Worm (Caenorhabditis elegans): ENCODE data around the gene F40H3.2.

DNA sequence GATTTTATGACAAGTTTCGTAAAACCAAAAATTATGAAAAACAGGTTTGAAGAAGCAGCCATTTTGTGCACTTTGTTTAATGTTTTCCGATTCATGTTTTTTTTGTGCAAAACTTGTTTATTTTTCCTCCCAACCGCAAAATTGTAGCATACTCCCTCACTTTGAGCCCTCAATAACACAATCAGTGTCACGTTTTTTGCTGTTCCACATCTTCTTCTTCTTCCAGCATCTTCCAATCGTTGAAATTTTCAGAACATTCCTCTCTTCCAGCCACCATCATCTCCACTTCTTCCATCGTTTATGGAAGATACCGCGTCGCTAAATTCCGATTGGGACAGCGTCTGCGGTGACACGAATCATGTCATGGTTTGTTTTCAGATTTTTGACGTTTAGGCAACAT lies 40.9 kb upstream of the F40H3.2 start, which contains the start of gene abts-3:
- TF ChIP-seq ztf-16 (tag; optimal IDR thresholded peaks at IDR 0.05) (no peak), pha-4 (tag; optimal IDR thresholded peaks at IDR 0.05) (no peak), sox-4 (tag; optimal IDR thresholded peaks at IDR 0.05) (no peak), dve-1 (tag; optimal IDR thresholded peaks at IDR 0.05) (no peak), fkh-10 (GFP tag; optimal IDR thresholded peaks at IDR 0.05) (no peak), lin-11 (tag; optimal IDR thresholded peaks at IDR 0.05) (no peak), pag-3 (tag; optimal IDR thresholded peaks at IDR 0.05; ENCODE audit: borderline replicate concordance) (no peak), unc-55 (GFP tag; optimal IDR thresholded peaks at IDR 0.05) (no peak), hlh-30 (tag; optimal IDR thresholded peaks at IDR 0.05; ENCODE audit: insufficient read depth) (no peak)

All from whole organism, late embryonic.